Worm (Caenorhabditis elegans) whole organism, young adult: ENCODE measurements around the gene cex-2.

Experiments used
- F39B2.1 ChIP-seq: fragments of 200-800 bp; sonication (Bioruptor generic); IDR thresholded peaks from 2 replicates; pipeline ENCODE4 v1.3.6; 2022; ENCODE audit warnings: missing genetic modification reagents, missing genetic modification characterization, missing compliant biosample characterization
- F49E8.2 ChIP-seq: sonication (generic microtip); optimal IDR thresholded peaks from 3 replicates; lab custom pipeline; 2017; ENCODE audit warnings: missing genetic modification characterization, mild to moderate bottlenecking, missing compliant biosample characterization, antibody characterized with exemption, moderate library complexity; ENCODE audit not compliant: insufficient read depth
- T26A5.8 ChIP-seq: sonication (generic microtip); optimal IDR thresholded peaks from 2 replicates; lab custom pipeline; 2016; ENCODE audit warnings: missing genetic modification characterization, missing compliant biosample characterization
- Y95B8A.8 ChIP-seq: fragments of 200-800 bp; sonication (Bioruptor generic); IDR thresholded peaks from 2 replicates; pipeline ENCODE4 v1.3.6; 2022; ENCODE audit warnings: missing genetic modification reagents, missing genetic modification characterization, missing compliant biosample characterization
- ama-1 ChIP-seq, 3 experiments: fragments of 150-350 bp in 1 of 3; sonication (generic microtip) in 2 of 3; optimal IDR thresholded peaks; 2 replicates each; lab custom pipeline; 2014 to 2018; ENCODE audit warnings: missing biosample characterization in 2 of 3, missing genetic modification characterization in 2 of 3, missing genetic modification reagents in 2 of 3
- cebp-1 ChIP-seq, 2 experiments: fragments of 200-800 bp in 1 of 2; sonication (Bioruptor generic) in 1 of 2; sonication (generic microtip) in 1 of 2; IDR thresholded peaks in 1 of 2; optimal IDR thresholded peaks in 1 of 2; 2 replicates each; pipeline versions ENCODE4 v1.3.6 to Lab custom; 2017 to 2022; ENCODE audit warnings: missing compliant biosample characterization in 2 of 2, missing genetic modification characterization in 2 of 2, mild to moderate bottlenecking in 1 of 2, missing genetic modification reagents in 1 of 2, moderate library complexity in 1 of 2
- him-1 ChIP-seq: sonication (generic microtip); optimal IDR thresholded peaks from 2 replicates; lab custom pipeline; 2016; ENCODE audit warnings: missing genotype, missing genetic modification reagents, missing genetic modification characterization, missing compliant biosample characterization
- lag-1 ChIP-seq: fragments of 200-800 bp; sonication (Bioruptor generic); IDR thresholded peaks from 2 replicates; pipeline ENCODE4 v1.3.6; 2022; ENCODE audit warnings: missing genetic modification reagents, missing genetic modification characterization, missing compliant biosample characterization
- lin-35 ChIP-seq, 3 experiments: fragments of 150-350 bp in 2 of 3; sonication (generic microtip) in 1 of 3; optimal IDR thresholded peaks; 2 replicates each; lab custom pipeline; 2014 to 2018; ENCODE audit warnings: missing biosample characterization in 3 of 3, missing genetic modification characterization in 3 of 3, missing genetic modification reagents in 3 of 3
- nfya-1 ChIP-seq: sonication (generic microtip); optimal IDR thresholded peaks from 2 replicates; lab custom pipeline; 2017; ENCODE audit warnings: antibody characterized with exemption, missing compliant biosample characterization, missing genetic modification characterization, borderline replicate concordance; ENCODE audit not compliant: insufficient read depth
- rcor-1 ChIP-seq: fragments of 200-800 bp; sonication (Bioruptor generic); IDR thresholded peaks from 2 replicates; pipeline ENCODE4 v1.3.6; 2022; ENCODE audit warnings: missing genetic modification reagents, missing genetic modification characterization, missing compliant biosample characterization
- repo-1 ChIP-seq: sonication (generic microtip); optimal IDR thresholded peaks from 2 replicates; lab custom pipeline; 2017; ENCODE audit warnings: mild to moderate bottlenecking, missing genetic modification characterization, missing compliant biosample characterization
- unc-130 ChIP-seq: sonication (generic microtip); optimal IDR thresholded peaks from 2 replicates; lab custom pipeline; 2016; ENCODE audit warnings: missing genetic modification reagents, missing genetic modification characterization, missing compliant biosample characterization
- ztf-18 ChIP-seq: sonication (generic microtip); optimal IDR thresholded peaks from 2 replicates; lab custom pipeline; 2016; ENCODE audit warnings: missing genotype, mild to moderate bottlenecking, missing genetic modification characterization, missing compliant biosample characterization

ce11 chrII:7794222-7794621 is 41.0 kb downstream of the cex-2 start, which contains the start of gene glr-4:
- no peak for TF ChIP-seq cebp-1 (GFP tag; IDR thresholded peaks at IDR 0.05; lab: Robert Waterston, UW)
- TF ChIP-seq cebp-1 (tag; optimal IDR thresholded peaks at IDR 0.05; lab: Kevin White, UChicago): no peak
- TF ChIP-seq nfya-1 (tag; lab: Kevin White, UChicago): no peak
- no peak for TF ChIP-seq T26A5.8 (tag; lab: Kevin White, UChicago)
- no peak for TF ChIP-seq lag-1 (GFP tag; lab: Robert Waterston, UW)
- no peak for TF ChIP-seq ztf-18 (tag; lab: Kevin White, UChicago)
- TF ChIP-seq him-1 (tag; lab: Kevin White, UChicago): no peak
- no peak for TF ChIP-seq F39B2.1 (GFP tag; lab: Robert Waterston, UW)
- no peak for TF ChIP-seq rcor-1 (GFP tag; lab: Robert Waterston, UW)
- no peak for TF ChIP-seq lin-35 (GFP tag; optimal IDR thresholded peaks at IDR 0.05; lab: Kevin White, UChicago)
- no peak for TF ChIP-seq repo-1 (tag; lab: Kevin White, UChicago)
- TF ChIP-seq unc-130 (GFP tag; lab: Kevin White, UChicago): no peak
- no peak for TF ChIP-seq F49E8.2
- TF ChIP-seq Y95B8A.8: no peak
- no peak for TF ChIP-seq ama-1 (optimal IDR thresholded peaks at IDR 0.05; lab: Kevin White, UChicago)
- TF ChIP-seq ama-1 (GFP tag; optimal IDR thresholded peaks at IDR 0.05; lab: Kevin White, UChicago): no peak
